Worm (Caenorhabditis elegans) whole organism, L4 larva: ENCODE data around the gene nucb-1.

Experiments used
- fos-1 ChIP-seq: fragments of 150-350 bp; optimal IDR thresholded peaks from 2 replicates; lab custom pipeline; 2014; ENCODE audit warnings: missing biosample characterization, missing genetic modification characterization
- hlh-30 ChIP-seq: sonication (generic microtip); optimal IDR thresholded peaks from 2 replicates; lab custom pipeline; 2017; ENCODE audit warnings: antibody characterized with exemption, mild to moderate bottlenecking, missing genetic modification characterization, missing compliant biosample characterization; ENCODE audit not compliant: insufficient read depth
- lin-39 ChIP-seq: fragments of 150-350 bp; optimal IDR thresholded peaks from 2 replicates; lab custom pipeline; 2014; ENCODE audit warnings: missing biosample characterization, missing genetic modification reagents, missing genetic modification characterization
- lir-3 ChIP-seq: sonication (generic microtip); optimal IDR thresholded peaks from 2 replicates; lab custom pipeline; 2016; ENCODE audit warnings: mild to moderate bottlenecking, missing genetic modification characterization, missing compliant biosample characterization
- lsy-2 ChIP-seq, 2 experiments: fragments of 150-350 bp in 1 of 2; sonication (generic microtip) in 1 of 2; optimal IDR thresholded peaks; 2 replicates each; lab custom pipeline; 2014 to 2017; ENCODE audit warnings: missing biosample characterization in 2 of 2, missing genetic modification characterization in 2 of 2
- nhr-76 ChIP-seq: fragments of 150-350 bp; optimal IDR thresholded peaks from 2 replicates; lab custom pipeline; 2014; ENCODE audit warnings: missing biosample characterization, missing genetic modification characterization

- TF ChIP-seq fos-1: no peak
- no peak for TF ChIP-seq lsy-2 (tag; optimal IDR thresholded peaks at IDR 0.05; lab: Kevin White, UChicago)
- TF ChIP-seq lin-39: no peak
- TF ChIP-seq nhr-76 (tag; lab: Kevin White, UChicago): no peak
- TF ChIP-seq hlh-30 (tag; lab: Kevin White, UChicago): no peak
- TF ChIP-seq lir-3 (tag; lab: Kevin White, UChicago): no peak
Measured at ce11 chrX:10206008-10206407, 8.5 kb downstream of the nucb-1 start.
